Fruit fly (Drosophila melanogaster) whole organism, embryonic: ENCODE measurements around the gene AnxB9.

Experiments
- CG10321 ChIP-seq: fragments of 200-800 bp; sonication (Bioruptor generic); IDR thresholded peaks from 2 replicates; pipeline ENCODE4 v1.3.6; 2022; ENCODE audit warnings: missing biosample characterization, missing genetic modification characterization
- CG11247 ChIP-seq: fragments of 200-800 bp; sonication (Bioruptor generic); IDR thresholded peaks from 2 replicates; pipeline ENCODE4 v1.3.6; 2022; ENCODE audit warnings: missing biosample characterization, missing genetic modification characterization
- CG11696 ChIP-seq: fragments of 200-800 bp; sonication (Bioruptor generic); IDR thresholded peaks from 2 replicates; pipeline ENCODE4 v1.3.6; 2022; ENCODE audit warnings: missing biosample characterization, missing genetic modification characterization
- CG12219 ChIP-seq: fragments of 200-800 bp; sonication (Bioruptor generic); optimal IDR thresholded peaks from 3 replicates; lab custom pipeline; 2018; ENCODE audit warnings: missing biosample characterization, mild to moderate bottlenecking, missing genetic modification characterization
- CG12744 ChIP-seq: fragments of 200-800 bp; sonication (Bioruptor generic); optimal IDR thresholded peaks from 2 replicates; lab custom pipeline; 2016; ENCODE audit warnings: missing biosample characterization, missing genetic modification characterization
- CG13287 ChIP-seq: fragments of 200-800 bp; sonication (Bioruptor generic); IDR thresholded peaks from 2 replicates; pipeline ENCODE4 v1.3.6; 2022; ENCODE audit warnings: missing biosample characterization, missing genetic modification characterization; ENCODE audit not compliant: partially characterized antibody
- CG14710 ChIP-seq: fragments of 200-800 bp; sonication (Bioruptor generic); optimal IDR thresholded peaks from 3 replicates; lab custom pipeline; 2019; ENCODE audit warnings: missing biosample characterization, mild to moderate bottlenecking, missing genetic modification characterization, moderate library complexity
- CG14965 ChIP-seq: fragments of 200-800 bp; sonication (Bioruptor generic); optimal IDR thresholded peaks from 2 replicates; lab custom pipeline; 2016; ENCODE audit warnings: missing biosample characterization, missing genetic modification characterization, borderline replicate concordance
- CG15601 ChIP-seq: fragments of 200-800 bp; sonication (Bioruptor generic); optimal IDR thresholded peaks from 3 replicates; lab custom pipeline; 2019; ENCODE audit warnings: missing biosample characterization, mild to moderate bottlenecking, missing genetic modification characterization, moderate library complexity
- CG1602 ChIP-seq: fragments of 200-800 bp; sonication (Bioruptor generic); optimal IDR thresholded peaks from 3 replicates; lab custom pipeline; 2016; ENCODE audit warnings: missing biosample characterization, missing genetic modification characterization
- CG17568 ChIP-seq: fragments of 200-800 bp; sonication (Bioruptor generic); optimal IDR thresholded peaks from 2 replicates; lab custom pipeline; 2018; ENCODE audit warnings: missing biosample characterization, mild to moderate bottlenecking, missing genetic modification characterization, moderate library complexity
- CG2202 ChIP-seq: fragments of 200-800 bp; sonication (Bioruptor generic); optimal IDR thresholded peaks from 2 replicates; lab custom pipeline; 2018; ENCODE audit warnings: missing biosample characterization, mild to moderate bottlenecking, missing genetic modification characterization
- CG2875 ChIP-seq: fragments of 200-800 bp; sonication (Bioruptor generic); optimal IDR thresholded peaks from 2 replicates; lab custom pipeline; 2017; ENCODE audit warnings: missing biosample characterization, mild to moderate bottlenecking, missing genetic modification characterization, missing genetic modification reagents
- CG31441 ChIP-seq: fragments of 200-800 bp; sonication (Bioruptor generic); IDR thresholded peaks from 2 replicates; pipeline ENCODE4 v1.3.6; 2022; ENCODE audit warnings: missing biosample characterization, missing genetic modification characterization
- CG32532 ChIP-seq: fragments of 200-800 bp; sonication (Bioruptor generic); IDR thresholded peaks from 2 replicates; pipeline ENCODE4 v1.3.6; 2022; ENCODE audit warnings: missing biosample characterization, missing genetic modification characterization
- CG3281 ChIP-seq: fragments of 200-800 bp; sonication (Bioruptor generic); optimal IDR thresholded peaks from 3 replicates; lab custom pipeline; 2017; ENCODE audit warnings: missing biosample characterization, mild to moderate bottlenecking, missing genetic modification characterization
- CG34422 ChIP-seq: fragments of 200-800 bp; sonication (Bioruptor generic); IDR thresholded peaks from 3 replicates; pipeline ENCODE4 v1.3.6; 2022; ENCODE audit warnings: missing biosample characterization, missing genetic modification characterization
- CG4617 ChIP-seq: fragments of 200-800 bp; sonication (Bioruptor generic); optimal IDR thresholded peaks from 3 replicates; lab custom pipeline; 2016; ENCODE audit warnings: missing biosample characterization, missing genetic modification characterization, borderline replicate concordance
- CG6765 ChIP-seq: fragments of 200-800 bp; sonication (Bioruptor generic); optimal IDR thresholded peaks from 3 replicates; lab custom pipeline; 2017; ENCODE audit warnings: missing biosample characterization, mild to moderate bottlenecking, missing genetic modification characterization
- CG8359 ChIP-seq: fragments of 200-800 bp; sonication (Bioruptor generic); optimal IDR thresholded peaks from 2 replicates; lab custom pipeline; 2017; ENCODE audit warnings: missing biosample characterization, mild to moderate bottlenecking, missing genetic modification characterization, borderline replicate concordance
- CG9727 ChIP-seq: fragments of 200-800 bp; sonication (Bioruptor generic); optimal IDR thresholded peaks from 3 replicates; lab custom pipeline; 2017; ENCODE audit warnings: missing biosample characterization, mild to moderate bottlenecking, missing genetic modification characterization
- CG9797 ChIP-seq: fragments of 200-800 bp; sonication (Bioruptor generic); optimal IDR thresholded peaks from 3 replicates; lab custom pipeline; 2018; ENCODE audit warnings: missing biosample characterization, mild to moderate bottlenecking, missing genetic modification characterization
- CoRest ChIP-seq: fragments of 200-800 bp; sonication (Bioruptor generic); optimal IDR thresholded peaks from 3 replicates; lab custom pipeline; 2018; ENCODE audit warnings: missing biosample characterization, mild to moderate bottlenecking, missing genetic modification characterization, moderate library complexity
- Dll ChIP-seq: fragments of 200-800 bp; sonication (Bioruptor generic); IDR thresholded peaks from 4 replicates; pipeline ENCODE4 v1.3.6; 2022; ENCODE audit warnings: missing biosample characterization, missing genetic modification characterization; ENCODE audit not compliant: partially characterized antibody
- HHEX ChIP-seq: fragments of 200-800 bp; sonication (Bioruptor generic); optimal IDR thresholded peaks from 3 replicates; lab custom pipeline; 2017; ENCODE audit warnings: missing biosample characterization, mild to moderate bottlenecking, missing genetic modification characterization, missing genetic modification reagents
- HLH4C ChIP-seq: fragments of 200-800 bp; sonication (Bioruptor generic); IDR thresholded peaks from 3 replicates; pipeline ENCODE4 v1.3.6; 2022; ENCODE audit warnings: missing biosample characterization, missing genetic modification characterization; ENCODE audit not compliant: partially characterized antibody
- Lpt ChIP-seq: fragments of >200 bp; optimal IDR thresholded peaks from 2 replicates; lab custom pipeline; 2018; ENCODE audit warnings: missing biosample characterization, missing genetic modification characterization
- Neu2 ChIP-seq: fragments of 200-800 bp; sonication (Bioruptor generic); optimal IDR thresholded peaks from 3 replicates; lab custom pipeline; 2016; ENCODE audit warnings: missing biosample characterization, missing genetic modification characterization, borderline replicate concordance
- Oaz ChIP-seq: fragments of 200-800 bp; sonication (Bioruptor generic); IDR thresholded peaks from 2 replicates; pipeline ENCODE4 v1.3.6; 2022; ENCODE audit warnings: missing biosample characterization, missing genetic modification characterization
- Scr ChIP-seq: fragments of 200-800 bp; sonication (Bioruptor generic); IDR thresholded peaks from 2 replicates; pipeline ENCODE4 v1.3.6; 2022; ENCODE audit warnings: missing biosample characterization, missing genetic modification characterization; ENCODE audit not compliant: partially characterized antibody
- Stat92E ChIP-seq, 3 experiments: fragments of >200 bp in 2 of 3; fragments of 200-800 bp in 1 of 3; sonication (Bioruptor generic) in 1 of 3; optimal IDR thresholded peaks; 2 replicates each; lab custom pipeline; 2017 to 2019; ENCODE audit warnings: missing biosample characterization in 3 of 3, missing genetic modification characterization in 3 of 3, mild to moderate bottlenecking in 1 of 3, moderate library complexity in 1 of 3
- TFAM ChIP-seq: fragments of 200-800 bp; sonication (Bioruptor generic); optimal IDR thresholded peaks from 2 replicates; lab custom pipeline; 2017; ENCODE audit warnings: missing biosample characterization, missing genetic modification characterization, inconsistent platforms
- Vsx1 ChIP-seq: fragments of 200-800 bp; sonication (Bioruptor generic); optimal IDR thresholded peaks from 2 replicates; lab custom pipeline; 2017; ENCODE audit warnings: missing biosample characterization, mild to moderate bottlenecking, missing genetic modification characterization, missing genetic modification reagents
- ap ChIP-seq: fragments of 200-800 bp; sonication (Bioruptor generic); IDR thresholded peaks from 2 replicates; pipeline ENCODE4 v1.3.6; 2022; ENCODE audit warnings: missing biosample characterization, missing genetic modification characterization
- bab2 ChIP-seq: fragments of 200-800 bp; sonication (Bioruptor generic); optimal IDR thresholded peaks from 2 replicates; lab custom pipeline; 2016; ENCODE audit warnings: missing biosample characterization, missing genetic modification characterization
- fru ChIP-seq: fragments of >200 bp; optimal IDR thresholded peaks from 2 replicates; lab custom pipeline; 2017
- gem ChIP-seq: fragments of 200-800 bp; sonication (Bioruptor generic); optimal IDR thresholded peaks from 2 replicates; lab custom pipeline; 2019; ENCODE audit warnings: missing biosample characterization, mild to moderate bottlenecking, missing genetic modification characterization, moderate library complexity
- gfzf ChIP-seq: fragments of 200-800 bp; sonication (Bioruptor generic); optimal IDR thresholded peaks from 2 replicates; lab custom pipeline; 2016; ENCODE audit warnings: missing biosample characterization, mild to moderate bottlenecking, missing genetic modification characterization, moderate library complexity
- ken ChIP-seq: fragments of 200-800 bp; sonication (Bioruptor generic); IDR thresholded peaks from 3 replicates; pipeline ENCODE4 v1.3.6; 2022; ENCODE audit warnings: missing biosample characterization, missing genetic modification characterization
- luna ChIP-seq: fragments of 200-800 bp; sonication (Bioruptor generic); optimal IDR thresholded peaks from 2 replicates; lab custom pipeline; 2016; ENCODE audit warnings: missing biosample characterization, missing genetic modification characterization
- nom ChIP-seq: fragments of 200-800 bp; sonication (Bioruptor generic); optimal IDR thresholded peaks from 2 replicates; lab custom pipeline; 2017; ENCODE audit warnings: missing biosample characterization, missing genetic modification characterization, mild to moderate bottlenecking, moderate library complexity, missing genetic modification reagents
- p53 ChIP-seq: fragments of 200-800 bp; sonication (Bioruptor generic); optimal IDR thresholded peaks from 2 replicates; lab custom pipeline; 2016; ENCODE audit warnings: missing biosample characterization, missing genetic modification characterization
- pfk ChIP-seq: fragments of 200-800 bp; sonication (Bioruptor generic); optimal IDR thresholded peaks from 2 replicates; lab custom pipeline; 2018; ENCODE audit warnings: missing biosample characterization, mild to moderate bottlenecking, missing genetic modification characterization, moderate library complexity
- phol ChIP-seq: fragments of 200-800 bp; sonication (Bioruptor generic); optimal IDR thresholded peaks from 3 replicates; lab custom pipeline; 2018; ENCODE audit warnings: missing biosample characterization, mild to moderate bottlenecking, missing genetic modification characterization, moderate library complexity
- repo ChIP-seq: fragments of 200-800 bp; sonication (Bioruptor generic); optimal IDR thresholded peaks from 2 replicates; lab custom pipeline; 2016; ENCODE audit warnings: missing biosample characterization, missing genetic modification characterization
- sd ChIP-seq: fragments of 200-800 bp; sonication (Bioruptor generic); optimal IDR thresholded peaks from 3 replicates; lab custom pipeline; 2018; ENCODE audit warnings: missing biosample characterization, mild to moderate bottlenecking, missing genetic modification characterization, moderate library complexity
- tap ChIP-seq: fragments of 200-800 bp; optimal IDR thresholded peaks from 3 replicates; lab custom pipeline; 2019; ENCODE audit warnings: missing biosample characterization, mild to moderate bottlenecking, missing genetic modification characterization, moderate library complexity
- yki ChIP-seq: fragments of >200 bp; optimal IDR thresholded peaks from 3 replicates; lab custom pipeline; 2018
- z ChIP-seq: fragments of 200-800 bp; sonication (Bioruptor generic); IDR thresholded peaks from 3 replicates; pipeline ENCODE4 v1.3.6; 2022; ENCODE audit warnings: missing biosample characterization, missing genetic modification characterization

AnxB9 gene

dm6 chr3R:21017464-21018080 is 47.5 kb upstream of the AnxB9 start, which contains the start of gene Rlip (continued):
- TF ChIP-seq tap (tag; lab: Kevin White, UChicago) (no peak), gfzf (GFP tag; lab: Kevin White, UChicago) (peak; percentile 24), gem (peak; percentile 34), Scr (GFP tag; lab: Robert Waterston, UW) (peak; percentile 62), CG8359 (GFP tag; lab: Kevin White, UChicago) (no peak), Lpt (GFP tag; lab: Kevin White, UChicago) (no peak), Neu2 (GFP tag; lab: Kevin White, UChicago) (no peak), luna (peak; percentile 14), CG2875 (no peak), Stat92E (GFP tag; optimal IDR thresholded peaks at IDR 0.05; lab: Kevin White, UChicago) (no peak), CG11696 (GFP tag; lab: Robert Waterston, UW) (no peak), HLH4C (GFP tag; lab: Robert Waterston, UW) (peak; percentile 59; the same call in 2 of the 3 replicates), CG13287 (GFP tag; lab: Robert Waterston, UW) (peak; percentile 79), fru (lab: Kevin White, UChicago) (no peak), Oaz (GFP tag; lab: Robert Waterston, UW) (peak; percentile 19; the same call in 1 of the 2 replicates), CoRest (no peak), phol (tag; lab: Kevin White, UChicago) (no peak), nom (GFP tag; lab: Kevin White, UChicago) (no peak), CG12744 (GFP tag; lab: Kevin White, UChicago) (no peak), CG15601 (tag; lab: Kevin White, UChicago) (no peak), repo (GFP tag; lab: Kevin White, UChicago) (peak; percentile 48), pfk (GFP tag; lab: Kevin White, UChicago) (no peak), CG11247 (GFP tag; lab: Robert Waterston, UW) (peak; percentile 75), z (GFP tag; lab: Robert Waterston, UW) (no peak), p53 (peak; percentile 40), CG6765 (GFP tag; lab: Kevin White, UChicago) (no peak), Vsx1 (no peak), bab2 (GFP tag; lab: Kevin White, UChicago) (peak; percentile 45), CG10321 (no peak), CG2202 (tag; lab: Kevin White, UChicago) (no peak), CG3281 (GFP tag; lab: Kevin White, UChicago) (peak; percentile 19), CG31441 (GFP tag; lab: Robert Waterston, UW) (no peak), CG14965 (GFP tag; lab: Kevin White, UChicago) (no peak), TFAM (GFP tag; lab: Kevin White, UChicago) (no peak), CG14710 (tag; lab: Kevin White, UChicago) (peak; percentile 57), yki (no peak), CG4617 (GFP tag; lab: Kevin White, UChicago) (peak; percentile 83), Dll (GFP tag; lab: Robert Waterston, UW) (peak; percentile 38; the same call in 1 of the 4 replicates), CG1602 (GFP tag; lab: Kevin White, UChicago) (peak; percentile 15), CG17568 (GFP tag; lab: Kevin White, UChicago) (no peak), CG9797 (GFP tag; lab: Kevin White, UChicago) (no peak), HHEX (GFP tag; lab: Kevin White, UChicago) (peak; percentile 38), CG32532 (GFP tag; lab: Robert Waterston, UW) (peak; percentile 62), CG34422 (GFP tag; lab: Robert Waterston, UW) (peak; percentile 56), ap (GFP tag; lab: Robert Waterston, UW) (no peak), ken (peak; percentile 55; the same call in 2 of the 3 replicates), sd (tag; lab: Kevin White, UChicago) (no peak), CG9727 (GFP tag; lab: Kevin White, UChicago) (no peak), CG12219 (GFP tag; lab: Kevin White, UChicago) (no peak)
